Fruit fly (Drosophila melanogaster) whole organism, prepupa: ENCODE data around the gene Bet3.
A peak's percentile ranks its signal among the peaks of the same experiment; 100 is the strongest.

Source experiments
- Blimp-1 ChIP-seq: fragments of 200-800 bp; sonication (Bioruptor generic); optimal IDR thresholded peaks from 3 replicates; lab custom pipeline; 2017; ENCODE audit warnings: missing biosample characterization, missing genetic modification characterization, mild to moderate bottlenecking, moderate library complexity, missing genetic modification reagents
- CG10631 ChIP-seq: fragments of 200-800 bp; sonication (Bioruptor generic); optimal IDR thresholded peaks from 2 replicates; lab custom pipeline; 2016; ENCODE audit warnings: missing biosample characterization, missing genetic modification characterization
- CG11294 ChIP-seq: fragments of 200-800 bp; sonication (Bioruptor generic); IDR thresholded peaks from 2 replicates; pipeline ENCODE4 v1.3.6; 2022; ENCODE audit warnings: missing biosample characterization, missing genetic modification characterization
- CG11762 ChIP-seq: fragments of 200-800 bp; sonication (Bioruptor generic); optimal IDR thresholded peaks from 3 replicates; lab custom pipeline; 2016; ENCODE audit warnings: missing biosample characterization, missing genetic modification characterization; ENCODE audit not compliant: insufficient read depth
- CG15336 ChIP-seq: fragments of 200-800 bp; sonication (Bioruptor generic); IDR thresholded peaks from 2 replicates; pipeline ENCODE4 v1.3.6; 2022; ENCODE audit warnings: missing biosample characterization, missing genetic modification characterization
- CG3032 ChIP-seq: fragments of 200-800 bp; optimal IDR thresholded peaks from 2 replicates; lab custom pipeline; 2019; ENCODE audit warnings: missing biosample characterization, mild to moderate bottlenecking, missing genetic modification characterization, moderate library complexity
- CG31627 ChIP-seq: fragments of 200-800 bp; sonication (Bioruptor generic); optimal IDR thresholded peaks from 3 replicates; lab custom pipeline; 2016; ENCODE audit warnings: missing biosample characterization, missing genetic modification characterization
- CG32006 ChIP-seq: fragments of 200-800 bp; sonication (Bioruptor generic); optimal IDR thresholded peaks from 3 replicates; lab custom pipeline; 2017; ENCODE audit warnings: missing biosample characterization, mild to moderate bottlenecking, missing genetic modification characterization
- CG4318 ChIP-seq: fragments of 200-800 bp; sonication (Bioruptor generic); optimal IDR thresholded peaks from 3 replicates; lab custom pipeline; 2017; ENCODE audit warnings: missing biosample characterization, mild to moderate bottlenecking, missing genetic modification characterization
- CG6163 ChIP-seq: fragments of 200-800 bp; sonication (Bioruptor generic); IDR thresholded peaks from 3 replicates; pipeline ENCODE4 v1.3.6; 2022; ENCODE audit warnings: missing biosample characterization, missing genetic modification characterization
- CG6276 ChIP-seq: fragments of 200-800 bp; sonication (Bioruptor generic); optimal IDR thresholded peaks from 2 replicates; lab custom pipeline; 2017; ENCODE audit warnings: missing biosample characterization, mild to moderate bottlenecking, missing genetic modification characterization
- CG6792 ChIP-seq: fragments of 200-800 bp; sonication (Bioruptor generic); optimal IDR thresholded peaks from 3 replicates; lab custom pipeline; 2016; ENCODE audit warnings: missing biosample characterization, missing genetic modification characterization
- CG6854 ChIP-seq: fragments of 200-800 bp; sonication (Bioruptor generic); optimal IDR thresholded peaks from 2 replicates; lab custom pipeline; 2017; ENCODE audit warnings: missing biosample characterization, mild to moderate bottlenecking, missing genetic modification characterization
- CG8119 ChIP-seq: fragments of 200-800 bp; sonication (Bioruptor generic); IDR thresholded peaks from 3 replicates; pipeline ENCODE4 v1.3.6; 2022; ENCODE audit warnings: missing biosample characterization, missing genetic modification characterization
- CG8319 ChIP-seq: fragments of 200-800 bp; sonication (Bioruptor generic); optimal IDR thresholded peaks from 3 replicates; lab custom pipeline; 2016; ENCODE audit warnings: missing biosample characterization, missing genetic modification characterization
- CG9139 ChIP-seq: fragments of 200-800 bp; sonication (Bioruptor generic); optimal IDR thresholded peaks from 3 replicates; lab custom pipeline; 2017; ENCODE audit warnings: missing biosample characterization, mild to moderate bottlenecking, missing genetic modification characterization
- Eip75B ChIP-seq: fragments of 200-800 bp; sonication (Bioruptor generic); optimal IDR thresholded peaks from 3 replicates; lab custom pipeline; 2016; ENCODE audit warnings: missing biosample characterization, missing genetic modification characterization
- Eip78C ChIP-seq: fragments of 200-800 bp; sonication (Bioruptor generic); peaks from one replicate; lab custom pipeline; 2016; ENCODE audit warnings: missing biosample characterization, missing genetic modification characterization
- Eip93F ChIP-seq: fragments of 200-800 bp; sonication (Bioruptor generic); optimal IDR thresholded peaks from 2 replicates; lab custom pipeline; 2016; ENCODE audit warnings: missing biosample characterization, mild to moderate bottlenecking, missing genetic modification characterization
- Ets21C ChIP-seq: fragments of 200-800 bp; sonication (Bioruptor generic); optimal IDR thresholded peaks from 3 replicates; lab custom pipeline; 2016; ENCODE audit warnings: missing biosample characterization, missing genetic modification characterization
- Hr39 ChIP-seq: fragments of 200-800 bp; sonication (Bioruptor generic); optimal IDR thresholded peaks from 2 replicates; lab custom pipeline; 2016; ENCODE audit warnings: missing biosample characterization, missing genetic modification characterization
- Hr4 ChIP-seq: fragments of 200-800 bp; sonication (Bioruptor generic); optimal IDR thresholded peaks from 3 replicates; lab custom pipeline; 2016; ENCODE audit warnings: missing biosample characterization, missing genetic modification characterization
- Met ChIP-seq: fragments of 200-800 bp; sonication (Bioruptor generic); optimal IDR thresholded peaks from 3 replicates; lab custom pipeline; 2016; ENCODE audit warnings: missing biosample characterization, missing genetic modification characterization
- OdsH ChIP-seq: fragments of 200-800 bp; sonication (Bioruptor generic); optimal IDR thresholded peaks from 3 replicates; lab custom pipeline; 2016; ENCODE audit warnings: missing biosample characterization, missing genetic modification characterization
- Sox14 ChIP-seq: fragments of 200-800 bp; sonication (Bioruptor generic); optimal IDR thresholded peaks from 3 replicates; lab custom pipeline; 2016; ENCODE audit warnings: missing biosample characterization, missing genetic modification characterization
- achi ChIP-seq: fragments of 200-800 bp; sonication (Bioruptor generic); optimal IDR thresholded peaks from 3 replicates; lab custom pipeline; 2016; ENCODE audit warnings: missing biosample characterization, missing genetic modification characterization
- cyc ChIP-seq: fragments of 200-800 bp; sonication (Bioruptor generic); optimal IDR thresholded peaks from 3 replicates; lab custom pipeline; 2016; ENCODE audit warnings: missing biosample characterization, missing genetic modification characterization
- dsx ChIP-seq: fragments of 200-800 bp; optimal IDR thresholded peaks from 3 replicates; lab custom pipeline; 2019; ENCODE audit warnings: missing biosample characterization, mild to moderate bottlenecking, missing genetic modification characterization, moderate library complexity; ENCODE audit not compliant: poor library complexity, severe bottlenecking
- esn ChIP-seq: fragments of 200-800 bp; sonication (Bioruptor generic); optimal IDR thresholded peaks from 2 replicates; lab custom pipeline; 2016; ENCODE audit warnings: missing biosample characterization, mild to moderate bottlenecking, missing genetic modification characterization, moderate library complexity
- fd59A ChIP-seq: fragments of 200-800 bp; sonication (Bioruptor generic); optimal IDR thresholded peaks from 2 replicates; lab custom pipeline; 2017; ENCODE audit warnings: missing biosample characterization, mild to moderate bottlenecking, missing genetic modification characterization, missing genetic modification reagents
- lz ChIP-seq: fragments of 200-800 bp; sonication (Bioruptor generic); optimal IDR thresholded peaks from 3 replicates; lab custom pipeline; 2016; ENCODE audit warnings: missing biosample characterization, missing genetic modification characterization
- pdm3 ChIP-seq: fragments of 200-800 bp; sonication (Bioruptor generic); optimal IDR thresholded peaks from 3 replicates; lab custom pipeline; 2016; ENCODE audit warnings: missing biosample characterization, missing genetic modification characterization
- salr ChIP-seq, 2 experiments: fragments of 200-800 bp; sonication (Bioruptor generic); optimal IDR thresholded peaks; 3 replicates each; lab custom pipeline; 2016 to 2018; ENCODE audit warnings: missing biosample characterization in 2 of 2, missing genetic modification characterization in 2 of 2, mild to moderate bottlenecking in 1 of 2
- spab ChIP-seq: fragments of 200-800 bp; sonication (Bioruptor generic); optimal IDR thresholded peaks from 2 replicates; lab custom pipeline; 2017; ENCODE audit warnings: missing biosample characterization, mild to moderate bottlenecking, missing genetic modification characterization, missing genetic modification reagents
- ss ChIP-seq, 2 experiments: fragments of 200-800 bp; sonication (Bioruptor generic); optimal IDR thresholded peaks; 2 replicates in 1 of 2; 3 replicates in 1 of 2; lab custom pipeline; 2017 to 2018; ENCODE audit warnings: mild to moderate bottlenecking in 2 of 2, missing biosample characterization in 2 of 2, missing genetic modification characterization in 2 of 2, moderate library complexity in 1 of 2
- svp ChIP-seq: fragments of 200-800 bp; sonication (Bioruptor generic); peaks from one replicate; lab custom pipeline; 2016; ENCODE audit warnings: missing biosample characterization, missing genetic modification characterization
- topi ChIP-seq: fragments of 200-800 bp; sonication (Bioruptor generic); optimal IDR thresholded peaks from 3 replicates; lab custom pipeline; 2016; ENCODE audit warnings: missing biosample characterization, missing genetic modification characterization

The Bet3 gene

DNA sequence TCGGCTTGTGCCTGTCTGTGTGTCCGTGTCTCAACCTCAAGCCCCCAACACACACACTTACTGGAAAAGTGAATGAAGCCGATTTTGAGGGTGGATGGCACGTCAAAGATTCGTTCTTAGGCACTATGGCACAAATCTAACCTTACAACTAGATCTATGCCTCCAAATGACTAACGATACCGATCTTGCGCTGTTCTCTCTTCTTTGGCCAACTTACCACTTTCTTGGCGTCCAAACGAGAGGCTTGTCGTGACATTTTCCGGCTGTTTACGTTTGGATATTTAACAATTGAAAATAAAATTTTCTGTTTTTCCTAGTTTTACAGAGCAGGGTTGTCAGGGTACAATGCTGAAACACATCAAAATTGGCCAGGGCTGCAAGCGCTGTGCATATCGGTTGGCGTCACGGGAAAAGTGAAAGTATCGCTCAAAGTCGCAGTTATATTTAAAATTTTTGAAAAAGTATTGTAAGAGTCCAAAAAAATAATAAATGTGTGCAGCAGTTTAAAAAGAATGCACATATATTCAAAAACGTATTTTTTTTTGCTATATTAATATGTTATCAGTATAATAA is at the start of gene Bet3, which contains the start of gene Nf-YA:
Bet3 (minus strand) TSS at position 361 of the 573 bp plus-strand sequence.
Nf-YA (minus strand) TSS at position 361 of the 573 bp plus-strand sequence.
- TF ChIP-seq lz (GFP tag; lab: Kevin White, UChicago), result peak; percentile 52
- TF ChIP-seq cyc (GFP tag; lab: Kevin White, UChicago), result peak; percentile 39
- no peak for TF ChIP-seq salr (GFP tag; optimal IDR thresholded peaks at IDR 0.05; lab: Kevin White, UChicago)
- TF ChIP-seq CG10631 (GFP tag; lab: Kevin White, UChicago), result peak; percentile 13
- TF ChIP-seq CG9139 (GFP tag; lab: Kevin White, UChicago), result no peak
- no peak for TF ChIP-seq Hr4 (GFP tag; lab: Kevin White, UChicago)
- TF ChIP-seq CG6792, result peak; percentile 12
- peak; percentile 30 for TF ChIP-seq Eip78C (GFP tag; lab: Kevin White, UChicago)
- TF ChIP-seq Sox14, result peak; percentile 48
- peak; percentile 31 for TF ChIP-seq Ets21C (GFP tag; lab: Kevin White, UChicago)
- TF ChIP-seq svp (GFP tag; lab: Kevin White, UChicago), result peak; percentile 43
- peak; percentile 25 for TF ChIP-seq CG32006 (GFP tag; lab: Kevin White, UChicago)
- TF ChIP-seq ss (GFP tag; optimal IDR thresholded peaks at IDR 0.05; lab: Kevin White, UChicago), result no peak
- TF ChIP-seq CG3032 (tag; lab: Kevin White, UChicago), result peak; percentile 43
- peak; percentile 31 for TF ChIP-seq achi (GFP tag; lab: Kevin White, UChicago)
- TF ChIP-seq CG6854 (GFP tag; lab: Kevin White, UChicago), result no peak
- no peak for TF ChIP-seq pdm3 (GFP tag; lab: Kevin White, UChicago)
- TF ChIP-seq Met (GFP tag; lab: Kevin White, UChicago), result peak; percentile 17
- no peak for TF ChIP-seq CG6163
- no peak for TF ChIP-seq CG8119 (GFP tag; lab: Robert Waterston, UW)
- TF ChIP-seq OdsH (GFP tag; lab: Kevin White, UChicago), result peak; percentile 29
- TF ChIP-seq CG11762 (GFP tag; lab: Kevin White, UChicago), result no peak
- no peak for TF ChIP-seq Eip75B (GFP tag; lab: Kevin White, UChicago)
- TF ChIP-seq Blimp-1 (GFP tag; lab: Kevin White, UChicago), result peak; percentile 99
- no peak for TF ChIP-seq CG11294 (GFP tag; lab: Robert Waterston, UW)
- TF ChIP-seq topi (GFP tag; lab: Kevin White, UChicago), result peak; percentile 32
- no peak for TF ChIP-seq Eip93F (GFP tag; lab: Kevin White, UChicago)
- peak; percentile 52 for TF ChIP-seq Hr39 (GFP tag; lab: Kevin White, UChicago)
- peak; percentile 44 for TF ChIP-seq CG31627 (GFP tag; lab: Kevin White, UChicago)
- peak; percentile 42 for TF ChIP-seq esn

DNA sequence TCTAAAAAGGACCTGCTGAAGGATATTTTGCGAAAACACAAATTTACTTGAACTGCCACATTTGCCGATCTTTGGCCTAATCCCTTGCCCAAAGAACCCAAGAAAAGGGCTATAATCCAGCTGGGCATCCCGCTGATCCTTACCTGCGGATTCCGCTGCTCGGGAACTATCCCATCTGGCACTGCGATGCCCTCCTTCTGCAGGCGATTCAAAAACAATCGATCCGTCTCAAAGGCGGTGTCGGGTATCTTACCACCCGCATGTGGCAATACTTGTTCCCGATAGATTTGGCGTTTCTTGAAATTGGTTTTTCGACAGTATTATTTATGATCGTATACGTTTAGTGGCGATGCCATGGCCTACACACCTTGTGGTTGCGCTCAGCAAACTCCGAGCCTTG is 49.3 kb upstream of the Bet3 start:
- TF ChIP-seq CG8319, result no peak

DNA sequence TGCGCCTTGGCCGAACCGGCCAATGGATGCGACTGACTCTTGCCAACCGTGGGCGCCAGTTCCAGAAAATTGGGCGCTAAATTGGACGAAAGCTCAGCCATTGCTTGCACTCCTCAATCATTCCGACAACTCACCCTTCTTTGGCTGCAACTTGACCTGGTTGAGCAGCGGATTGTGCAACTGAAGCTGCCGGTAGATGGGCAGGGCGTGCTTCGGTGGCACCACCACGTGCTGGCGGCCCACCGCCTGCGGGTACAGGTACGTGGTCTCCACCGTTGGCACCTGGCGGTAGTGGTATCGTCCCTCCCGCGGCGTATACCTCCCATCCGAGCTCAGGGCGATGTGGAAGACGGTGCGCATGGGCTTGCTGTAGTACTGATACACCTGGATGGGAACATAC is 48.4 kb upstream of the Bet3 start:
- no peak for TF ChIP-seq Eip75B (GFP tag; lab: Kevin White, UChicago)
- no peak for TF ChIP-seq CG15336
- TF ChIP-seq svp (GFP tag; lab: Kevin White, UChicago), result no peak
- no peak for TF ChIP-seq achi (GFP tag; lab: Kevin White, UChicago)
- no peak for TF ChIP-seq dsx
- no peak for TF ChIP-seq CG6276 (GFP tag; lab: Kevin White, UChicago)
- no peak for TF ChIP-seq topi (GFP tag; lab: Kevin White, UChicago)
- no peak for TF ChIP-seq Sox14
- no peak for TF ChIP-seq CG4318 (GFP tag; lab: Kevin White, UChicago)
- TF ChIP-seq fd59A (GFP tag; lab: Kevin White, UChicago), result no peak
- no peak for TF ChIP-seq spab (GFP tag; lab: Kevin White, UChicago)
